Fruit fly (Drosophila melanogaster) whole organism: ENCODE data around the gene Cyp4ac2.

ENCODE experiments used
- CG8478 ChIP-seq: fragments of >200 bp; optimal IDR thresholded peaks from 2 replicates; lab custom pipeline; 2018; ENCODE audit warnings: inconsistent platforms
- Dll ChIP-seq: fragments of >200 bp; optimal IDR thresholded peaks from 2 replicates; lab custom pipeline; 2017
- EcR ChIP-seq, 2 experiments: fragments of >200 bp; optimal IDR thresholded peaks; 2 replicates each; lab custom pipeline; 2017; ENCODE audit warnings: missing biosample characterization in 2 of 2, missing genetic modification characterization in 2 of 2, missing genetic modification reagents in 2 of 2
- pan ChIP-seq: fragments of >200 bp; optimal IDR thresholded peaks from 2 replicates; lab custom pipeline; 2017
- psq ChIP-seq: fragments of >200 bp; optimal IDR thresholded peaks from 2 replicates; lab custom pipeline; 2017
- usp ChIP-seq: fragments of >200 bp; optimal IDR thresholded peaks from 2 replicates; lab custom pipeline; 2017; ENCODE audit warnings: missing biosample characterization, missing genetic modification characterization, mixed read lengths

Gene Cyp4ac2

dm6 chr2L:5261223-5261984, 4.8 kb upstream of the Cyp4ac2 start:
- TF ChIP-seq Dll (lab: Kevin White, UChicago) (no peak), pan (lab: Kevin White, UChicago) (no peak), usp (no peak), psq (lab: Kevin White, UChicago) (no peak), CG8478 (lab: Kevin White, UChicago) (no peak)

DNA sequence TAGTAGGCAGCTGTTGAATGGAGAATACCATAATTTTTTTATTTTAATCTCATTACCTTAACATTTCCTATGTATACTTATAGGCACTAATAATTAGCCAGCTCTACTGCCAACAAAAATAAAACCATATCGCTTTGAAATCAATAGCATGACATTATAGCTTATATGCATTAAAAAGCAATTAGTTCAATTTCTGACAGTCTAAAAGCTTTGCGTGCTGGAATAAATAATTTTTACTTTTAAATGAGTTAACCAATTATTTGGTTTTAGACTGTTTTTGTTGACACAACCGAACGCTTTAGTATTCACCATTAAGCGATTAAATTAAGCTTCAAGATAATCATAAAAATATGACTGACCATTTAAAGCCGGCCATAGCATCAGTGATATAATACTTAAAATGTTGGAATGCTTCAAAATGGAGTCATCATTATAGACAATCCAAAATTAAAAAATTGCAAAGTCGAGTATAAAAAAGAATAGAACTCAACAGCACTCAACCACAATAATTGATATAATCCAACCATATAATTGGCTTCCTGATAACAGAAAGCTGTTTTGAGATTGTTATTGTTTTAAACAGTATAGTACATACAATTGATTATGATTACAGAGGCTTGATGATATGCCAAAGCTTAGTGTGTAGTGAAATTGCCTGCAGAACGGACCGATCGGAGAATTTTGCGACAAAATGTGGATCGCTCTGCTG, 2.7 kb upstream of the Cyp4ac2 start, which contains the start of gene Cyp4ac1:
TSS of gene Cyp4ac1 (plus strand) at position 659 of the 709 bp plus-strand sequence.
- TF ChIP-seq EcR (GFP tag; optimal IDR thresholded peaks at IDR 0.05; lab: Kevin White, UChicago): no peak
- TF ChIP-seq psq (lab: Kevin White, UChicago): no peak
- TF ChIP-seq Dll (lab: Kevin White, UChicago): no peak
- no peak for TF ChIP-seq usp
- TF ChIP-seq pan (lab: Kevin White, UChicago): no peak
- TF ChIP-seq CG8478 (lab: Kevin White, UChicago): no peak

DNA sequence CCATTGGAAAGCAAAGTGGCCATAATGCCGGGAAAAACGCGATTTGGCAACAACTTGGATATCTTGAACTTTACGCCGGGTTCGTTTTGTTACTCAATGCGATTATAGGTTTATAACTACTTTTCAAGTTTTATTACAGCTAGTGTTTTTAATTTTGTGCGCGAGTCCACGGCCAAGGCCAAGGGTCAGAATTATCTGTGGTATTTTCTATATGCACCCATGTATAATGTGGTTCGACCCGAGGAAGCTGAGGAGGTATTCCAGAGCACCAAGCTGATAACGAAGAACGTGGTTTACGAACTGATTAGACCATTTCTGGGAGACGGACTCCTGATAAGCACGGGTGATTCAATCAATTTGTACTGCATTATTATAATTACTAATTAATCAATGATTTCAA, 2.0 kb upstream of the Cyp4ac2 start:
- TF ChIP-seq usp (no peak), pan (lab: Kevin White, UChicago) (no peak), psq (lab: Kevin White, UChicago) (no peak), Dll (lab: Kevin White, UChicago) (no peak), EcR (GFP tag; optimal IDR thresholded peaks at IDR 0.05; lab: Kevin White, UChicago) (no peak), CG8478 (lab: Kevin White, UChicago) (no peak)

dm6 chr2L:5268198-5268597, 2.0 kb downstream of the Cyp4ac2 start, which contains the start of gene Cyp4ac3:
Cyp4ac3 (plus strand) TSS chr2L:5268498.
- TF ChIP-seq EcR (GFP tag; optimal IDR thresholded peaks at IDR 0.05; lab: Kevin White, UChicago): no peak
- TF ChIP-seq pan (lab: Kevin White, UChicago): no peak
- no peak for TF ChIP-seq Dll (lab: Kevin White, UChicago)
- no peak for TF ChIP-seq usp
- TF ChIP-seq CG8478 (lab: Kevin White, UChicago): no peak
- TF ChIP-seq psq (lab: Kevin White, UChicago): no peak

DNA sequence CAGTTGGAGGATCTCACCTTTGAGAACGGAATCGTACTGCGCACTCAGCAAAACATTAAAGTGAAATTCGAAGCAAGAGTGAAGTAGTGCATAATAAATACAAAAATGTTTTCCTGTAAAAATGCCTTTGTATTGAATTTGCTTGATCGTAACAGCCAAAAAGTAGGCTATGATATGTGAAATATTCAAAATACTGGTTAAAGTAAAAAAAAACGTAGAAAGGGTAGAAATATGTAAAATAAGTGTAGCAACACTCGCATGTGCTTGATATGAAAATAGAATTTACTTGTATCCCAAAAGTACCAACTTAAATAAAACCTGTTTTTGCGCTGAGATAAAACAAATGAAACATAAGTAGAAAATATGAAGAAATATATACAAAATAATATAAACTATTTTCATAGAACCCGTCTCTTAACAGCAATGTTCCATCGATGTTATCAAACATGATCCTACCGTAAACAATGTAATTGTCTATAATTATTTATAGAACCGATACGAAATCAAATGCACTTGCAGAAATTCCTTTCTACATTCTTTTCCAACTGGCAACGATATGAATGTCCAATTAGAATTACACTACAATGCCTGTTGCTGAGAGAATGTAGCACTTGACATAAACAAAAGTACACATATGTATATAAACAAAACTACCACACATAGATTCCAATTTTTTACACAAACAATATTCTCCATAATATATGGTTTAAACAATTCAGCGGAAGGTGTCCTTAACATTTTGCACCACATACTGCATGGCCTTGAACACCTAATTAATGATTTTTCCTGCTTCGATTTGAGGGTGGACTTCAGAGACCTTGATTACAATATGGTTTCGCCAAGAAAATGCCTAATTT, 4.3 kb downstream of the Cyp4ac2 start:
- TF ChIP-seq pan (lab: Kevin White, UChicago) (no peak), EcR (GFP tag; optimal IDR thresholded peaks at IDR 0.05; lab: Kevin White, UChicago) (no peak), psq (lab: Kevin White, UChicago) (no peak), CG8478 (lab: Kevin White, UChicago) (no peak), usp (no peak), Dll (lab: Kevin White, UChicago) (no peak)

DNA sequence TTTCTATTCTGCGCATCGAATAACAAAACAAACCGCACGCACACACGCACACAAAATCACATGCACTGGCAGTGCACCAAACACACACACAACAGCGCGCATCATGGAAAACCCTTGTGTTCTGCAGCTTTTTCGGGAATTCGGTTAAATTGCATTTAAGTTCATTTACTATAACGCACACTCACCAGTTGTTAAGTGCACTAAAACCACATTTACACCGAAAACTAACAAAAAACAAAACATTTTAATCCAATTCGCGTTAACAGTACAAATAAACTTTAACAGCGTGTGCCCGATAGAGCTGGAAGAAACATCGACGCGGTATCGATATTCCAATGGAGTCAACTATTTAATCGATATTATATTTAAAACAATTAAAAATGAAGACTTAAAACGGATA, 4.9 kb downstream of the Cyp4ac2 start, which contains the start of gene tkv:
TSS of gene tkv (minus strand) at position 304 of the 400 bp plus-strand sequence.
- TF ChIP-seq usp (no peak), Dll (lab: Kevin White, UChicago) (no peak), pan (lab: Kevin White, UChicago) (no peak), psq (lab: Kevin White, UChicago) (no peak), CG8478 (lab: Kevin White, UChicago) (no peak), EcR (GFP tag; optimal IDR thresholded peaks at IDR 0.05; lab: Kevin White, UChicago) (no peak)

dm6 chr2L:5277262-5278008, 11.2 kb downstream of the Cyp4ac2 start:
- TF ChIP-seq usp (no peak), psq (lab: Kevin White, UChicago) (no peak), CG8478 (lab: Kevin White, UChicago) (no peak), EcR (GFP tag; optimal IDR thresholded peaks at IDR 0.05; lab: Kevin White, UChicago) (no peak), pan (lab: Kevin White, UChicago) (no peak), Dll (lab: Kevin White, UChicago) (no peak)

- TF ChIP-seq pan (lab: Kevin White, UChicago) (no peak), EcR (GFP tag; optimal IDR thresholded peaks at IDR 0.05; lab: Kevin White, UChicago) (no peak), CG8478 (lab: Kevin White, UChicago) (no peak), psq (lab: Kevin White, UChicago) (no peak)
Measured at dm6 chr2L:5278309-5279130, 12.3 kb downstream of the Cyp4ac2 start, which contains the start of the genes Nin and Bub1. Nin (minus strand) TSS chr2L:5278548. Bub1 (plus strand) TSS chr2L:5278865.

dm6 chr2L:5284820-5285219, 18.6 kb downstream of the Cyp4ac2 start:
- TF ChIP-seq usp (no peak), EcR (GFP tag; optimal IDR thresholded peaks at IDR 0.05; lab: Kevin White, UChicago) (no peak), Dll (lab: Kevin White, UChicago) (no peak), CG8478 (lab: Kevin White, UChicago) (no peak), psq (lab: Kevin White, UChicago) (no peak), pan (lab: Kevin White, UChicago) (no peak)
